Worm (Caenorhabditis elegans): ENCODE measurements around the gene C29F7.3.

Gene C29F7.3

ce11 chrX:13469047-13469633, 49.4 kb upstream of the C29F7.3 start, which contains the start of gene col-184:
Gene col-184, plus strand, starts transcription at chrX:13469455.
- TF ChIP-seq tbx-2 (tag; optimal IDR thresholded peaks at IDR 0.05) (no peak), elt-3 (tag; optimal IDR thresholded peaks at IDR 0.05) (peak in 1 of 3 experiments; percentile 18), eor-1 (tag; optimal IDR thresholded peaks at IDR 0.05) (no peak)

ce11 chrX:13466926-13467866, 47.5 kb upstream of the C29F7.3 start, which contains the start of gene col-183:
Gene col-183, minus strand, starts transcription at chrX:13467764.
- no peak for TF ChIP-seq elt-1 (tag; optimal IDR thresholded peaks at IDR 0.05)
- TF ChIP-seq snpc-4 (tag; optimal IDR thresholded peaks at IDR 0.05), result no peak
- TF ChIP-seq elt-3 (tag; optimal IDR thresholded peaks at IDR 0.05), result no peak
- no peak for TF ChIP-seq zag-1 (tag; optimal IDR thresholded peaks at IDR 0.05)
- TF ChIP-seq nhr-76 (tag; optimal IDR thresholded peaks at IDR 0.05), result no peak
- TF ChIP-seq ZK546.5 (tag; optimal IDR thresholded peaks at IDR 0.05), result no peak
- no peak for TF ChIP-seq nhr-77 (tag; optimal IDR thresholded peaks at IDR 0.05)
- TF ChIP-seq tbx-2 (tag; optimal IDR thresholded peaks at IDR 0.05), result no peak
- no peak for TF ChIP-seq fos-1 (tag; optimal IDR thresholded peaks at IDR 0.05)
- no peak for TF ChIP-seq fkh-2 (tag; optimal IDR thresholded peaks at IDR 0.05)
- no peak for TF ChIP-seq R02D3.7 (tag; optimal IDR thresholded peaks at IDR 0.05)
- no peak for TF ChIP-seq lin-15B (tag; optimal IDR thresholded peaks at IDR 0.05)
- no peak for TF ChIP-seq unc-62 (GFP tag; optimal IDR thresholded peaks at IDR 0.05)
- TF ChIP-seq ztf-11 (tag; optimal IDR thresholded peaks at IDR 0.05), result no peak
- no peak for TF ChIP-seq eor-1 (tag; optimal IDR thresholded peaks at IDR 0.05)
- TF ChIP-seq egl-27 (tag; optimal IDR thresholded peaks at IDR 0.05), result no peak
- TF ChIP-seq daf-12 (tag; optimal IDR thresholded peaks at IDR 0.05), result no peak
- no peak for TF ChIP-seq fkh-10 (GFP tag; optimal IDR thresholded peaks at IDR 0.05)
- no peak for TF ChIP-seq aly-2 (tag; optimal IDR thresholded peaks at IDR 0.05)

- TF ChIP-seq unc-39 (tag; optimal IDR thresholded peaks at IDR 0.05), result no peak
- no peak for TF ChIP-seq zag-1 (tag; optimal IDR thresholded peaks at IDR 0.05)
- no peak for TF ChIP-seq egl-5 (tag; optimal IDR thresholded peaks at IDR 0.05)
- TF ChIP-seq pqm-1 (tag; optimal IDR thresholded peaks at IDR 0.05), result no peak
- TF ChIP-seq jun-1 (tag; optimal IDR thresholded peaks at IDR 0.05), result no peak
- no peak for TF ChIP-seq tbx-2 (tag; optimal IDR thresholded peaks at IDR 0.05)
- TF ChIP-seq nhr-43 (tag; optimal IDR thresholded peaks at IDR 0.05; ENCODE audit: poor library complexity, severe bottlenecking), result no peak
- no peak for TF ChIP-seq snpc-4 (tag; optimal IDR thresholded peaks at IDR 0.05)
- no peak for TF ChIP-seq skn-1 (tag; optimal IDR thresholded peaks at IDR 0.05)
- TF ChIP-seq hmg-11 (tag; optimal IDR thresholded peaks at IDR 0.05), result no peak
- TF ChIP-seq egl-27 (tag; optimal IDR thresholded peaks at IDR 0.05), result no peak
- no peak for TF ChIP-seq nhr-28 (tag; optimal IDR thresholded peaks at IDR 0.05)
- TF ChIP-seq nhr-237 (tag; optimal IDR thresholded peaks at IDR 0.05), result no peak
- no peak for TF ChIP-seq daf-12 (tag; optimal IDR thresholded peaks at IDR 0.05)
- TF ChIP-seq nhr-23 (tag; optimal IDR thresholded peaks at IDR 0.05), result no peak
- no peak for TF ChIP-seq nhr-11 (tag; optimal IDR thresholded peaks at IDR 0.05)
- no peak for TF ChIP-seq ztf-4 (tag; optimal IDR thresholded peaks at IDR 0.05)
- no peak for TF ChIP-seq ztf-11 (tag; optimal IDR thresholded peaks at IDR 0.05)
- TF ChIP-seq ceh-16 (tag; optimal IDR thresholded peaks at IDR 0.05), result no peak
- no peak for TF ChIP-seq pha-4 (tag; optimal IDR thresholded peaks at IDR 0.05)
Observed at ce11 chrX:13463793-13464192, 44.1 kb upstream of the C29F7.3 start, which contains the start of gene F02D10.2. Gene F02D10.2, minus strand, starts transcription at chrX:13463893.

- TF ChIP-seq ceh-28 (tag; optimal IDR thresholded peaks at IDR 0.05), result no peak
- TF ChIP-seq nhr-76 (tag; optimal IDR thresholded peaks at IDR 0.05), result no peak
- TF ChIP-seq fos-1 (tag; optimal IDR thresholded peaks at IDR 0.05), result no peak
- no peak for TF ChIP-seq nfya-1 (tag; optimal IDR thresholded peaks at IDR 0.05; ENCODE audit: insufficient read depth)
- no peak for TF ChIP-seq ama-1 (optimal IDR thresholded peaks at IDR 0.05)
- TF ChIP-seq jun-1 (tag; optimal IDR thresholded peaks at IDR 0.05), result no peak
- TF ChIP-seq fkh-10 (GFP tag; optimal IDR thresholded peaks at IDR 0.05), result no peak
- TF ChIP-seq lsy-12 (tag; optimal IDR thresholded peaks at IDR 0.05), result no peak
- no peak for TF ChIP-seq egl-27 (tag; optimal IDR thresholded peaks at IDR 0.05)
- no peak for TF ChIP-seq lin-15B (tag; optimal IDR thresholded peaks at IDR 0.05)
- no peak for TF ChIP-seq nhr-11 (tag; optimal IDR thresholded peaks at IDR 0.05)
- no peak for TF ChIP-seq elt-1 (tag; optimal IDR thresholded peaks at IDR 0.05)
- no peak for TF ChIP-seq nhr-12 (tag; optimal IDR thresholded peaks at IDR 0.05)
- TF ChIP-seq ZK546.5 (tag; optimal IDR thresholded peaks at IDR 0.05), result no peak
- TF ChIP-seq nhr-25 (tag; optimal IDR thresholded peaks at IDR 0.05), result no peak
- TF ChIP-seq mdl-1 (tag; optimal IDR thresholded peaks at IDR 0.05), result no peak
- no peak for TF ChIP-seq nhr-43 (tag; optimal IDR thresholded peaks at IDR 0.05; ENCODE audit: poor library complexity, severe bottlenecking)
Observed at ce11 chrX:13462519-13462918, 42.8 kb upstream of the C29F7.3 start, which contains the start of gene F02D10.3. Gene F02D10.3, minus strand, starts transcription at chrX:13462619.

Measured in whole organism, L3 larva.